Fruit fly (Drosophila melanogaster) whole organism, prepupa: ENCODE data around the gene Mst98Ca.

Source experiments
- CG10669 ChIP-seq: fragments of 200-800 bp; sonication (Bioruptor generic); optimal IDR thresholded peaks from 3 replicates; lab custom pipeline; 2018; ENCODE audit warnings: missing biosample characterization, mild to moderate bottlenecking, missing genetic modification characterization, moderate library complexity
- CG11294 ChIP-seq: fragments of 200-800 bp; sonication (Bioruptor generic); IDR thresholded peaks from 2 replicates; pipeline ENCODE4 v1.3.6; 2022; ENCODE audit warnings: missing biosample characterization, missing genetic modification characterization
- CG11762 ChIP-seq: fragments of 200-800 bp; sonication (Bioruptor generic); optimal IDR thresholded peaks from 3 replicates; lab custom pipeline; 2016; ENCODE audit warnings: missing biosample characterization, missing genetic modification characterization; ENCODE audit not compliant: insufficient read depth
- CG16779 ChIP-seq: fragments of 200-800 bp; sonication (Bioruptor generic); optimal IDR thresholded peaks from 3 replicates; lab custom pipeline; 2017; ENCODE audit warnings: missing biosample characterization, mild to moderate bottlenecking, missing genetic modification characterization
- CG3032 ChIP-seq: fragments of 200-800 bp; optimal IDR thresholded peaks from 2 replicates; lab custom pipeline; 2019; ENCODE audit warnings: missing biosample characterization, mild to moderate bottlenecking, missing genetic modification characterization, moderate library complexity
- CG32006 ChIP-seq: fragments of 200-800 bp; sonication (Bioruptor generic); optimal IDR thresholded peaks from 3 replicates; lab custom pipeline; 2017; ENCODE audit warnings: missing biosample characterization, mild to moderate bottlenecking, missing genetic modification characterization
- CG34406 ChIP-seq: fragments of 200-800 bp; sonication (Bioruptor generic); optimal IDR thresholded peaks from 3 replicates; lab custom pipeline; 2016; ENCODE audit warnings: missing biosample characterization, missing genetic modification characterization
- CG3919 ChIP-seq: fragments of 200-800 bp; sonication (Bioruptor generic); optimal IDR thresholded peaks from 3 replicates; lab custom pipeline; 2016; ENCODE audit warnings: missing biosample characterization, missing genetic modification characterization
- CG4318 ChIP-seq: fragments of 200-800 bp; sonication (Bioruptor generic); optimal IDR thresholded peaks from 3 replicates; lab custom pipeline; 2017; ENCODE audit warnings: missing biosample characterization, mild to moderate bottlenecking, missing genetic modification characterization
- CG6163 ChIP-seq: fragments of 200-800 bp; sonication (Bioruptor generic); IDR thresholded peaks from 3 replicates; pipeline ENCODE4 v1.3.6; 2022; ENCODE audit warnings: missing biosample characterization, missing genetic modification characterization
- CG6276 ChIP-seq: fragments of 200-800 bp; sonication (Bioruptor generic); optimal IDR thresholded peaks from 2 replicates; lab custom pipeline; 2017; ENCODE audit warnings: missing biosample characterization, mild to moderate bottlenecking, missing genetic modification characterization
- CG6792 ChIP-seq: fragments of 200-800 bp; sonication (Bioruptor generic); optimal IDR thresholded peaks from 3 replicates; lab custom pipeline; 2016; ENCODE audit warnings: missing biosample characterization, missing genetic modification characterization
- CG6808 ChIP-seq: fragments of 200-800 bp; sonication (Bioruptor generic); optimal IDR thresholded peaks from 3 replicates; lab custom pipeline; 2017; ENCODE audit warnings: missing biosample characterization, missing genetic modification characterization, mild to moderate bottlenecking, moderate library complexity, missing genetic modification reagents
- CG6854 ChIP-seq: fragments of 200-800 bp; sonication (Bioruptor generic); optimal IDR thresholded peaks from 2 replicates; lab custom pipeline; 2017; ENCODE audit warnings: missing biosample characterization, mild to moderate bottlenecking, missing genetic modification characterization
- CG7368 ChIP-seq: fragments of 200-800 bp; sonication (Bioruptor generic); optimal IDR thresholded peaks from 3 replicates; lab custom pipeline; 2016; ENCODE audit warnings: missing biosample characterization, missing genetic modification characterization
- CG8119 ChIP-seq: fragments of 200-800 bp; sonication (Bioruptor generic); IDR thresholded peaks from 3 replicates; pipeline ENCODE4 v1.3.6; 2022; ENCODE audit warnings: missing biosample characterization, missing genetic modification characterization
- CG8632 ChIP-seq: fragments of 200-800 bp; sonication (Bioruptor generic); optimal IDR thresholded peaks from 3 replicates; lab custom pipeline; 2016; ENCODE audit warnings: missing biosample characterization, missing genetic modification characterization
- Eip75B ChIP-seq: fragments of 200-800 bp; sonication (Bioruptor generic); optimal IDR thresholded peaks from 3 replicates; lab custom pipeline; 2016; ENCODE audit warnings: missing biosample characterization, missing genetic modification characterization
- Eip78C ChIP-seq: fragments of 200-800 bp; sonication (Bioruptor generic); peaks from one replicate; lab custom pipeline; 2016; ENCODE audit warnings: missing biosample characterization, missing genetic modification characterization
- Ets21C ChIP-seq: fragments of 200-800 bp; sonication (Bioruptor generic); optimal IDR thresholded peaks from 3 replicates; lab custom pipeline; 2016; ENCODE audit warnings: missing biosample characterization, missing genetic modification characterization
- Gug ChIP-seq: fragments of 200-800 bp; sonication (Bioruptor generic); IDR thresholded peaks from 2 replicates; pipeline ENCODE4 v1.3.6; 2022; ENCODE audit warnings: missing biosample characterization, missing genetic modification characterization
- Hr39 ChIP-seq: fragments of 200-800 bp; sonication (Bioruptor generic); optimal IDR thresholded peaks from 2 replicates; lab custom pipeline; 2016; ENCODE audit warnings: missing biosample characterization, missing genetic modification characterization
- Hr4 ChIP-seq: fragments of 200-800 bp; sonication (Bioruptor generic); optimal IDR thresholded peaks from 3 replicates; lab custom pipeline; 2016; ENCODE audit warnings: missing biosample characterization, missing genetic modification characterization
- Lpt ChIP-seq: fragments of 200-800 bp; sonication (Bioruptor generic); optimal IDR thresholded peaks from 3 replicates; lab custom pipeline; 2016; ENCODE audit warnings: missing biosample characterization, missing genetic modification characterization
- Met ChIP-seq: fragments of 200-800 bp; sonication (Bioruptor generic); optimal IDR thresholded peaks from 3 replicates; lab custom pipeline; 2016; ENCODE audit warnings: missing biosample characterization, missing genetic modification characterization
- OdsH ChIP-seq: fragments of 200-800 bp; sonication (Bioruptor generic); optimal IDR thresholded peaks from 3 replicates; lab custom pipeline; 2016; ENCODE audit warnings: missing biosample characterization, missing genetic modification characterization
- Smox ChIP-seq: fragments of 200-800 bp; sonication (Bioruptor generic); optimal IDR thresholded peaks from 3 replicates; lab custom pipeline; 2016; ENCODE audit warnings: missing biosample characterization, missing genetic modification characterization
- Sox14 ChIP-seq: fragments of 200-800 bp; sonication (Bioruptor generic); optimal IDR thresholded peaks from 3 replicates; lab custom pipeline; 2016; ENCODE audit warnings: missing biosample characterization, missing genetic modification characterization
- Sox15 ChIP-seq: fragments of 200-800 bp; sonication (Bioruptor generic); optimal IDR thresholded peaks from 3 replicates; lab custom pipeline; 2016; ENCODE audit warnings: missing biosample characterization, missing genetic modification characterization
- achi ChIP-seq: fragments of 200-800 bp; sonication (Bioruptor generic); optimal IDR thresholded peaks from 3 replicates; lab custom pipeline; 2016; ENCODE audit warnings: missing biosample characterization, missing genetic modification characterization
- acj6 ChIP-seq: fragments of 200-800 bp; sonication (Bioruptor generic); optimal IDR thresholded peaks from 3 replicates; lab custom pipeline; 2016; ENCODE audit warnings: missing biosample characterization, missing genetic modification characterization
- cyc ChIP-seq: fragments of 200-800 bp; sonication (Bioruptor generic); optimal IDR thresholded peaks from 3 replicates; lab custom pipeline; 2016; ENCODE audit warnings: missing biosample characterization, missing genetic modification characterization
- dac ChIP-seq: fragments of 200-800 bp; sonication (Bioruptor generic); optimal IDR thresholded peaks from 2 replicates; lab custom pipeline; 2017; ENCODE audit warnings: missing biosample characterization, mild to moderate bottlenecking, missing genetic modification characterization
- eg ChIP-seq: fragments of 200-800 bp; sonication (Bioruptor generic); IDR thresholded peaks from 3 replicates; pipeline ENCODE4 v1.3.6; 2022; ENCODE audit warnings: missing biosample characterization, missing genetic modification characterization
- esn ChIP-seq: fragments of 200-800 bp; sonication (Bioruptor generic); optimal IDR thresholded peaks from 2 replicates; lab custom pipeline; 2016; ENCODE audit warnings: missing biosample characterization, mild to moderate bottlenecking, missing genetic modification characterization, moderate library complexity
- fd85E ChIP-seq: fragments of 200-800 bp; sonication (Bioruptor generic); optimal IDR thresholded peaks from 3 replicates; lab custom pipeline; 2016; ENCODE audit warnings: missing biosample characterization, missing genetic modification characterization
- fkh ChIP-seq: fragments of 200-800 bp; sonication (Bioruptor generic); optimal IDR thresholded peaks from 3 replicates; lab custom pipeline; 2017; ENCODE audit warnings: missing biosample characterization, mild to moderate bottlenecking, missing genetic modification characterization, moderate library complexity
- lz ChIP-seq: fragments of 200-800 bp; sonication (Bioruptor generic); optimal IDR thresholded peaks from 3 replicates; lab custom pipeline; 2016; ENCODE audit warnings: missing biosample characterization, missing genetic modification characterization
- net ChIP-seq: fragments of 200-800 bp; sonication (Bioruptor generic); optimal IDR thresholded peaks from 3 replicates; lab custom pipeline; 2016; ENCODE audit warnings: missing biosample characterization, missing genetic modification characterization
- pdm3 ChIP-seq: fragments of 200-800 bp; sonication (Bioruptor generic); optimal IDR thresholded peaks from 3 replicates; lab custom pipeline; 2016; ENCODE audit warnings: missing biosample characterization, missing genetic modification characterization
- svp ChIP-seq: fragments of 200-800 bp; sonication (Bioruptor generic); peaks from one replicate; lab custom pipeline; 2016; ENCODE audit warnings: missing biosample characterization, missing genetic modification characterization
- topi ChIP-seq: fragments of 200-800 bp; sonication (Bioruptor generic); optimal IDR thresholded peaks from 3 replicates; lab custom pipeline; 2016; ENCODE audit warnings: missing biosample characterization, missing genetic modification characterization
- vri ChIP-seq: fragments of 200-800 bp; sonication (Bioruptor generic); optimal IDR thresholded peaks from 3 replicates; lab custom pipeline; 2016; ENCODE audit warnings: missing biosample characterization, mild to moderate bottlenecking, missing genetic modification characterization

The Mst98Ca gene

DNA sequence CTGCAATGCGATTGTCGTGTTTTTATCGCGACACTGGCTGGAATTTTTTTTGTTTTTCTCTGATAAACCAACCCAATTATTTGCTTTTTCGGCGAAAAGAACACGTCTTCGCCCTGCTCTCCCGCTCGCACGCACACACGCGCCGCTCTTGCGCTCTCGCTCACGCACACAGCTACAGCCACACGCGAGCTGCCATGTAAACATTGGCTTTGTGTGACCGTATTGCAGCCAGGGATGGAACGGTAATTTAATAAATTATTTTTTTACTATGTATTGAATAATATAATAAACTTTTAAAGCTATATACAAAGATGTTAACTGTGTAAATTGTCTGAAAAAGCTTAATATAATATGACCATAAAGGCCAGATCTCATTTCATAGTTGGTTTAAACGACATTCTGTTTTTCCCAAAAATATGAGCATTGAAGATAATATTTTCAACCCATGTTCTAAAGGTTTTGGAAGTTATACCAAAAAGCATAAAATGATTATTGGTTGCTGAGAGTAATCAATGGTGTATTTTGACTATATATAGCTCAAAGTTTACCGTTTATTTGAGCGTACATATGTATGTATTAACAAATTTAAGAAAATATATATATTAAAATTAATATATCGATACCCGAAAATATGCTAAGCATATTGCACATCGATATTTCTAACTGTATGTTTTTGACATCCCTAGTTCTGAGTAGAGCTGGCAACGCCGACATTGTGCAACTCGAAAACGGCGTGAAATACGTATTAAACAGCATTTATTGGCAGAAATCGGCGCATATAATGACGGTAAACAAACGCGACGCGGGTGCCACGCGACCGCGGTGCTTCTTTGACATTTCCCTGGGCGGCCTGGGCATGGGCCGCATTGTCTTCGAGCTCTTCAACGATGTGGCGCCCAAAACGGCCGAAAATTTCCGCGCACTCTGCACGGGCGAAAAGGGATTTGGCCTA is 48.8 kb downstream of the Mst98Ca start, which contains the start of the genes Gfat2 and Moca-cyp (continued):
- TF ChIP-seq topi (GFP tag; lab: Kevin White, UChicago) (peak; percentile 40), CG7368 (peak; percentile 15), Hr4 (GFP tag; lab: Kevin White, UChicago) (peak; percentile 54), pdm3 (GFP tag; lab: Kevin White, UChicago) (peak; percentile 49), vri (peak; percentile 13), CG6792 (peak; percentile 32), eg (GFP tag; lab: Robert Waterston, UW) (peak; percentile 62), lz (GFP tag; lab: Kevin White, UChicago) (peak; percentile 53), fd85E (GFP tag; lab: Kevin White, UChicago) (no peak), CG3919 (peak; percentile 61), Smox (GFP tag; lab: Kevin White, UChicago) (peak; percentile 42), CG10669 (GFP tag; lab: Kevin White, UChicago) (peak; percentile 53), Lpt (GFP tag; lab: Kevin White, UChicago) (peak; percentile 48), net (GFP tag; lab: Kevin White, UChicago) (peak; percentile 27), CG6808 (GFP tag; lab: Kevin White, UChicago) (peak; percentile 0), CG11294 (GFP tag; lab: Robert Waterston, UW) (peak; percentile 38; the same call in 1 of the 2 replicates), CG32006 (peak; percentile 64), achi (GFP tag; lab: Kevin White, UChicago) (peak; percentile 64), fkh (GFP tag; lab: Kevin White, UChicago) (peak; percentile 99), CG8119 (0 out of 3 replicates have a peak, but pooled peaks have one; percentile 38), Sox15 (GFP tag; lab: Kevin White, UChicago) (peak; percentile 57), acj6 (GFP tag; lab: Kevin White, UChicago) (peak; percentile 61), CG8632 (GFP tag; lab: Kevin White, UChicago) (peak; percentile 52), CG6163 (GFP tag; lab: Robert Waterston, UW) (peak; percentile 69), CG4318 (peak; percentile 49), cyc (GFP tag; lab: Kevin White, UChicago) (peak; percentile 42), CG11762 (GFP tag; lab: Kevin White, UChicago) (peak; percentile 31), Ets21C (GFP tag; lab: Kevin White, UChicago) (no peak), Eip75B (peak; percentile 3)
- TF ChIP-seq, all 60 proteins: peak for 54

DNA sequence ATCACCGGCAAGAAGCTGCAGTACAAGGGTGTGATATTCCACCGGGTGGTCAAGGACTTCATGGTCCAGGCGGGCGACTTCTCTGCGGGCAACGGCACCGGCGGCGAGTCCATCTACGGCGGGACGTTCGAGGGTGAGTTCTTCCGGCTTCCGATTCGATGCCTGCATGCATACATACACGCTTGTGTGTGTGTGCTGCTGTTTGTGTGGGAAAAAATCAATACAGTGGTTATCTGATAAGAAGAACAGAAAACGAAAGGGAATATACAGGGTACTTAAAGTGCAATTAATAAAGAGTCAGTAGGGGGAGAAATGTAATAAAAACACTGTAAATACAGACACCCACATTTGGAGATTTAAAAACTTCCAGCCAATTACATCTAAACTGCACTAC is 49.5 kb downstream of the Mst98Ca start:
- TF ChIP-seq Hr39: peak; percentile 22
- TF ChIP-seq CG16779: no peak
- TF ChIP-seq pdm3 (GFP tag; lab: Kevin White, UChicago): peak; percentile 8
- peak; percentile 11 for TF ChIP-seq Lpt (GFP tag; lab: Kevin White, UChicago)
- TF ChIP-seq CG34406: no peak
- peak; percentile 33 for TF ChIP-seq lz (GFP tag; lab: Kevin White, UChicago)
- TF ChIP-seq CG6854: peak; percentile 45
- no peak for TF ChIP-seq dac (GFP tag; lab: Kevin White, UChicago)
- TF ChIP-seq CG6276: peak; percentile 51
- TF ChIP-seq Met: no peak
- TF ChIP-seq OdsH (GFP tag; lab: Kevin White, UChicago): peak; percentile 35
- no peak for TF ChIP-seq vri
- TF ChIP-seq fkh (GFP tag; lab: Kevin White, UChicago): no peak
- TF ChIP-seq Sox14: no peak
- peak; percentile 60 for TF ChIP-seq Eip78C (GFP tag; lab: Kevin White, UChicago)
- peak; percentile 43; the same call in 1 of the 3 replicates for TF ChIP-seq CG8119
- TF ChIP-seq acj6 (GFP tag; lab: Kevin White, UChicago): peak; percentile 5
- TF ChIP-seq CG32006: peak; percentile 14
- peak; percentile 44 for TF ChIP-seq svp (GFP tag; lab: Kevin White, UChicago)
- peak; percentile 37 for TF ChIP-seq esn
- no peak for TF ChIP-seq Gug
- peak; percentile 21; the same call in 1 of the 2 replicates for TF ChIP-seq CG11294 (GFP tag; lab: Robert Waterston, UW)
- peak; percentile 19 for TF ChIP-seq CG3919
- peak; percentile 9 for TF ChIP-seq cyc (GFP tag; lab: Kevin White, UChicago)
- peak; percentile 25 for TF ChIP-seq CG6792
- TF ChIP-seq CG3032 (tag; lab: Kevin White, UChicago): no peak
